Worm (Caenorhabditis elegans) whole organism, L3 larva: ENCODE results near the gene K05F6.8.

Experiments
- aly-2 ChIP-seq: fragments of 150-350 bp; optimal IDR thresholded peaks from 2 replicates; lab custom pipeline; 2014; ENCODE audit warnings: missing biosample characterization, missing genetic modification characterization
- elt-2 ChIP-seq: sonication (generic microtip); optimal IDR thresholded peaks from 2 replicates; lab custom pipeline; 2016; ENCODE audit warnings: missing genetic modification reagents, mild to moderate bottlenecking, missing genetic modification characterization, missing compliant biosample characterization
- unc-62 ChIP-seq: fragments of 150-350 bp; sonication (generic microtip); optimal IDR thresholded peaks from 4 replicates; lab custom pipeline; 2014; ENCODE audit warnings: missing biosample characterization, missing genetic modification reagents, missing genetic modification characterization
- ztf-11 ChIP-seq: fragments of 150-350 bp; optimal IDR thresholded peaks from 2 replicates; lab custom pipeline; 2014; ENCODE audit warnings: missing biosample characterization, missing genetic modification characterization

- TF ChIP-seq ztf-11 (no peak), unc-62 (no peak), aly-2 (tag; lab: Kevin White, UChicago) (no peak), elt-2 (tag; lab: Kevin White, UChicago) (no peak)
Measured at ce11 chrII:1538589-1538988, 29.0 kb downstream of the K05F6.8 start, which contains the start of gene fbxb-44.
